Worm (Caenorhabditis elegans): ENCODE measurements around the gene hlh-13.

ce11 chrX:4222200-4222599 is 26.8 kb upstream of the hlh-13 start:
- TF ChIP-seq nhr-76 (tag; optimal IDR thresholded peaks at IDR 0.05), result no peak
- TF ChIP-seq ztf-11 (tag; optimal IDR thresholded peaks at IDR 0.05), result no peak
- peak; percentile 12 to 80 for TF ChIP-seq lsy-2 (tag; optimal IDR thresholded peaks at IDR 0.05)
- no peak for TF ChIP-seq blmp-1 (tag; optimal IDR thresholded peaks at IDR 0.05)
- TF ChIP-seq unc-30 (tag; optimal IDR thresholded peaks at IDR 0.05), result no peak
- no peak for TF ChIP-seq nhr-28 (tag; optimal IDR thresholded peaks at IDR 0.05)
- TF ChIP-seq egl-27 (tag; optimal IDR thresholded peaks at IDR 0.05), result no peak
- TF ChIP-seq unc-86 (tag; optimal IDR thresholded peaks at IDR 0.05), result no peak
- no peak for TF ChIP-seq nhr-11 (tag; optimal IDR thresholded peaks at IDR 0.05)
- TF ChIP-seq nhr-77 (tag; optimal IDR thresholded peaks at IDR 0.05), result no peak

Data from whole organism, L1 larva.